Worm (Caenorhabditis elegans): ENCODE results near the gene tbb-4.

DNA sequence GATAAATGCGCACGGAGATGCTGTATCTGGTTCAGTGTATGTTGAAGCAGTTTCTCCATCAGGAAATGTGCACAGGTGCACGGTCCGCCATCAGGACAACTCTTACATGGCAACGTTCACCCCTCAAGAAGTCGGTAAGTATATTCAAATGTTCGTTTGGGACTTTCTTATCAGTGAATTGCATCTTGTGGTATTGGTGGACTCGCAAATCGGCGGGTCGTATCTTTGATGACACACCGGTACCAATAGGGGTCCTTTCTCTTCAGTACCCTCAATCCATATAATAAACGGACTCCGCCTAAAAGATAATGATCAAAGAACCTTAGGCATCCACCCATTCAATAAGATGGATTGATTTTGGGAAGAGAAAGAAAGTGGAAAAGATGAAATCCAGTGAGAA lies 30.8 kb downstream of the tbb-4 start:
- no peak for TF ChIP-seq med-1 (GFP tag; optimal IDR thresholded peaks at IDR 0.05; ENCODE audit: insufficient read depth)
- TF ChIP-seq cog-1 (tag; optimal IDR thresholded peaks at IDR 0.05), result no peak
- no peak for TF ChIP-seq flt-1 (GFP tag; IDR thresholded peaks at IDR 0.05)

Measured in whole organism, midembryonic.